Worm (Caenorhabditis elegans) whole organism, young adult: ENCODE results near the gene F21C10.7.

Source experiments
- F37B4.10 ChIP-seq: fragments of 200-800 bp; sonication (Bioruptor generic); IDR thresholded peaks from 2 replicates; pipeline ENCODE4 v1.3.6; 2022; ENCODE audit warnings: missing genetic modification characterization, missing compliant biosample characterization
- egl-18 ChIP-seq: fragments of 200-800 bp; sonication (Bioruptor generic); IDR thresholded peaks from 2 replicates; pipeline ENCODE4 v1.3.6; 2022; ENCODE audit warnings: missing genetic modification reagents, missing genetic modification characterization, missing compliant biosample characterization
- hlh-26 ChIP-seq: fragments of 200-800 bp; sonication (Bioruptor generic); conservative IDR thresholded peaks from 2 replicates; pipeline ENCODE4 v1.3.6; 2022; ENCODE audit warnings: missing genetic modification reagents, missing genetic modification characterization, missing compliant biosample characterization
- lsl-1 ChIP-seq: fragments of 200-800 bp; sonication (Bioruptor generic); optimal IDR thresholded peaks from 2 replicates; lab custom pipeline; 2018; ENCODE audit warnings: mild to moderate bottlenecking, missing genetic modification characterization, moderate library complexity, missing compliant biosample characterization
- nhr-120 ChIP-seq: fragments of 200-800 bp; sonication (Bioruptor generic); IDR thresholded peaks from 2 replicates; pipeline ENCODE4 v1.3.6; 2022; ENCODE audit warnings: missing genetic modification characterization, missing compliant biosample characterization
- pha-4 ChIP-seq: fragments of 150-350 bp; sonication (generic microtip); optimal IDR thresholded peaks from 2 replicates; lab custom pipeline; 2014; ENCODE audit warnings: missing biosample characterization, missing genetic modification reagents, missing genetic modification characterization
- unc-130 ChIP-seq: sonication (generic microtip); optimal IDR thresholded peaks from 2 replicates; lab custom pipeline; 2016; ENCODE audit warnings: missing genetic modification reagents, missing genetic modification characterization, missing compliant biosample characterization
- unc-62 ChIP-seq: fragments of 150-350 bp; optimal IDR thresholded peaks from 2 replicates; lab custom pipeline; 2014; ENCODE audit warnings: missing biosample characterization, missing genetic modification reagents, missing genetic modification characterization

DNA sequence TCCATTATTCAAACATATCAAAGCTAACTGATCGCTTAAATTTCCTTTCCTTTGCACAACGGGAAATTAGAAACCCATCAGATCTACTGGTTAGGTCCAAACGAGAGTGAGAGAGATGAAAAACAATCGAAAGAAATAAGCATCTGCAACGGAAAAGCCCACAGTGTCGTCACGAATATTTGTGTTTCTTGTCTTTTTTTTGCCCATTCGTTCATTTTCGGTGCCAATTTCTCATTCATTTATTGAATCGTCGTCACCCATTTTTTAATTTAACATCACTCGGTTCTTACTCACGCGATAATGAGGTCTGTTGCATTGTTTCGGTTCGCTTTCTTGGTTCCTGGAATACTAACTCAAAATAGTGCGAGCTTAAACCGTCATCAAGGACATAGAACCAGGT lies 11.6 kb downstream of the F21C10.7 start, which contains the start of gene F21C10.6:
- TF ChIP-seq egl-18 (GFP tag; lab: Robert Waterston, UW) (no peak), F37B4.10 (GFP tag; lab: Robert Waterston, UW) (no peak), pha-4 (tag; lab: Kevin White, UChicago) (no peak), lsl-1 (GFP tag; lab: Kevin White, UChicago) (no peak), hlh-26 (GFP tag; lab: Robert Waterston, UW) (no peak), unc-62 (GFP tag; lab: Kevin White, UChicago) (no peak), nhr-120 (GFP tag; lab: Robert Waterston, UW) (no peak), unc-130 (GFP tag; lab: Kevin White, UChicago) (no peak)
